Worm (Caenorhabditis elegans): ENCODE measurements around the gene ins-21.
"Not testable (repeated sequence)": the region's sequence is repeated elsewhere in the genome, so short reads cannot be mapped to it uniquely, and the experiment has no call there.

The ins-21 gene

DNA sequence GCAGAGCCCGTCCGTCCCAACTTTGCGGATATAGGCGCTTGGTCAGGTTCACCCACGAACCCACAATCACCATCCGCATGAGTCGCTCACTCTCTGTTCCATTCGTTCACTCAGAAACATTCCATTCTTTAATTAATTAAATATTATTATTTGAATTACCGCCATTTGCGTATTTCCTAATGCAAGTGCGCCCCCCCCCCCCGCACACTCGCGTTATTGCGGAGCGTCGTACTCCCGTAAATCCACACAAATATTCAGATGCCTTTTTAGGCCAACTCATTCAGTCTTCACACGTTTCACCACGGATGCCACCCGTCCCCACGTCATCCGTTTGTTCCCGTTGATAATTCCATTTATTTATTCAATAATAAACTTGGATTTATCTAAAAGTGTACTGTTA, 26.8 kb downstream of the ins-21 start, which contains the start of gene T16G12.3:
TSS of gene T16G12.3 (plus strand) at position 301 of the 400 bp plus-strand sequence.
- TF ChIP-seq ets-5 (GFP tag; IDR thresholded peaks at IDR 0.05); nhr-85 (tag); zip-4 (GFP tag; optimal IDR thresholded peaks at IDR 0.05): not testable (repeated sequence)

DNA sequence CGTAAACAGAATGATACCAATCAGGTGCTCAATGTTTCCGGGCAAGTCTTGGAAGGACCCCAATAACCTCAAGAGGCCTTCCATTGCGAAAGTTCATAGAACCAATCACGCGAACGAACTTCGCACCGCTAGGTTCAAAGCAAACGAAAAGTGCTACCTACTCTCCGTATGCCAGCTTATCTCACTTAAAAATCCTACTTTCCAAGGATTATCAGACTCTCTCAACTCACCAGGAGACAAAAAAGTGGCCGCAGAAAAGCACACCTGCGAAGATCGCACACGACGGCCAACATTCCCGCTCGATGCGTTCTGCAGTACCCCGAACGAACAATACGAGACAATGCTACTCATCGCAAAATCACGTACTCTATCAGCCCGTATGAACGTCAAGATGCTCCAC, 29.8 kb downstream of the ins-21 start, which contains the start of gene T16G12.12:
TSS of gene T16G12.12 (plus strand) at position 301 of the 400 bp plus-strand sequence.
- not testable (repeated sequence) for TF ChIP-seq mdl-1, hlh-4, elt-2 (tag; optimal IDR thresholded peaks at IDR 0.05)

DNA sequence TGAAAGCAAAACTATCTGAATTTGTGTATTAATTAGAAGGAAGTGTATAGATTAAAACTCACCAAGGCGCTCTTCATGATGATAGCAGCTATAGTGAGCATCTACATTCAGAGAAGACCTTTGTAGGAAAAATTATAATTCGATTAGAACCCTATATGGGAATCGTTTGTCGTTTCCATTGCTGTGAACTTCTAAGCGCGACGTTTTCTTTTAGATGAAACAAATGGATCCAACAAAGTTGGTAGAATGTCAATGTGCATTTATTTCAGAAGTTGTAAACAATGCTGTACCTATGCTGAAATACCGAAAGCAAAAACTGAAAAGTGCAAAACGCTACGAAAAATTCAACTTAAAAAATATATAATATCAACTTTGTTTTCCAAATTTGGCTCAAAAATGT, 32.5 kb downstream of the ins-21 start, which contains the start of gene T16G12.10:
TSS of gene T16G12.10 (minus strand) at position 101 of the 400 bp plus-strand sequence.
- TF ChIP-seq lin-35 (GFP tag; optimal IDR thresholded peaks at IDR 0.05) (no peak), efl-1 (optimal IDR thresholded peaks at IDR 0.05) (no peak), efl-1 (GFP tag; optimal IDR thresholded peaks at IDR 0.05 in 1 of 2) (no peak), sox-4 (tag; optimal IDR thresholded peaks at IDR 0.05) (no peak), skn-1 (tag; optimal IDR thresholded peaks at IDR 0.05) (no peak), pqm-1 (tag; optimal IDR thresholded peaks at IDR 0.05) (no peak), ama-1 (optimal IDR thresholded peaks at IDR 0.05) (no peak), ceh-90 (tag; optimal IDR thresholded peaks at IDR 0.05) (no peak), dpl-1 (GFP tag; optimal IDR thresholded peaks at IDR 0.05) (no peak), pag-3 (tag; optimal IDR thresholded peaks at IDR 0.05; ENCODE audit: borderline replicate concordance, insufficient read depth) (no peak), ceh-8 (GFP tag; optimal IDR thresholded peaks at IDR 0.05) (no peak)

DNA sequence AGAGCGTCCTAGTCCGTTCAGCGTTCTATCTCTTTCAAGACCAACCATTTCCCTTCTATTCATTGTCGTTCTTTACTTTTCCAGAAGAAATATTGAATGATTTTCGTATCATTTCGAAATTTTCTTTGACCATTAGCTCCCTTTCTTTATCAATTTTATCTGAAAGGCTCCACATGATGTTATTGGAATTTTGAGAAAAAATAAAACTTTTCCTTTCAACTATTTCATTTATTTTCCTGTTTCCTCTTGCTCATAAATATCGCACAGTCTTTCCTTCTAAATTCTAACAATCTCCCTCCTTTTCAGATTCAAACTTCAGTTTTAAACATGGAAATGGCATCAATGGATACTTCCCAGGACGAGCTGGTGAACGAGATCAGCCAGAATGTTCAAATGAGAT, 34.0 kb downstream of the ins-21 start, which contains the start of gene T16G12.4:
TSS of gene T16G12.4 (plus strand) at position 301 of the 400 bp plus-strand sequence.
- TF ChIP-seq unc-86 (tag; optimal IDR thresholded peaks at IDR 0.05) (no peak), fos-1 (tag; optimal IDR thresholded peaks at IDR 0.05) (no peak), ztf-11 (tag; optimal IDR thresholded peaks at IDR 0.05) (no peak), lin-39 (tag; optimal IDR thresholded peaks at IDR 0.05) (no peak), lin-35 (GFP tag; optimal IDR thresholded peaks at IDR 0.05) (no peak), nhr-84 (tag; optimal IDR thresholded peaks at IDR 0.05) (no peak), ces-1 (GFP tag; optimal IDR thresholded peaks at IDR 0.05) (no peak), nhr-76 (tag; optimal IDR thresholded peaks at IDR 0.05) (no peak), pag-3 (tag; optimal IDR thresholded peaks at IDR 0.05; ENCODE audit: borderline replicate concordance, insufficient read depth) (no peak), mab-9 (GFP tag; IDR thresholded peaks at IDR 0.05) (no peak), snu-23 (GFP tag; optimal IDR thresholded peaks at IDR 0.05) (no peak), elt-3 (tag; optimal IDR thresholded peaks at IDR 0.05) (no peak), nhr-237 (tag; optimal IDR thresholded peaks at IDR 0.05) (no peak), jun-1 (tag; optimal IDR thresholded peaks at IDR 0.05) (no peak), lir-3 (tag; optimal IDR thresholded peaks at IDR 0.05; ENCODE audit: poor library complexity) (no peak), C34B4.2 (tag; optimal IDR thresholded peaks at IDR 0.05) (no peak), zag-1 (tag; optimal IDR thresholded peaks at IDR 0.05) (no peak), isw-1 (GFP tag; IDR thresholded peaks at IDR 0.05) (no peak), ceh-8 (GFP tag; optimal IDR thresholded peaks at IDR 0.05) (no peak)

DNA sequence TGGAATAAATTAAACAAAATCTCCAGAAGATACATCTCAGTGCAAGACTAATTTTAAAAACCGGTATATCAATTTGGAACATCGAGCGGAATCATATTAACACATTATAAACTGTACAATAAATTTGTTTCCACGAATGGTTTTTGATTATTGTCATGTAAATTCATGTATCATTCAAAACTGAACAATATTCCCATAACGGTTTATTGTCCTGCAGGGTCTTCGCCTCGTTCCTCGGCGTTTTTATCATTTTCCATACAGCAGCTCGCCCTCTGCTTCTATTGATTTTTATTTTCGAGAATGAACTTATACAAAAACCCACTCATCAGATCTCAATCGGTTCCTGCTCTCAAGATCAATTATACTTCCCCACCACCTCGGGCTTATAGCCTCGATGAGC, 35.5 kb downstream of the ins-21 start, which contains the start of gene T16G12.8:
TSS of gene T16G12.8 (plus strand) at position 301 of the 400 bp plus-strand sequence.
- TF ChIP-seq aha-1 (tag; optimal IDR thresholded peaks at IDR 0.05), result no peak
- no peak for TF ChIP-seq lin-15B (tag; optimal IDR thresholded peaks at IDR 0.05)
- TF ChIP-seq nhr-84 (tag; optimal IDR thresholded peaks at IDR 0.05), result no peak
- TF ChIP-seq mdl-1 (tag; optimal IDR thresholded peaks at IDR 0.05), result no peak
- no peak for TF ChIP-seq lsy-2 (tag; optimal IDR thresholded peaks at IDR 0.05)
- TF ChIP-seq snpc-4 (tag; optimal IDR thresholded peaks at IDR 0.05), result no peak
- no peak for TF ChIP-seq mep-1 (tag; optimal IDR thresholded peaks at IDR 0.05)
- TF ChIP-seq hpl-2 (GFP tag; optimal IDR thresholded peaks at IDR 0.05), result no peak
- no peak for TF ChIP-seq nhr-77 (tag; optimal IDR thresholded peaks at IDR 0.05)
- TF ChIP-seq unc-62 (GFP tag; optimal IDR thresholded peaks at IDR 0.05), result no peak
- no peak for TF ChIP-seq lin-39 (tag; optimal IDR thresholded peaks at IDR 0.05)
- no peak for TF ChIP-seq ztf-11 (tag; optimal IDR thresholded peaks at IDR 0.05)
